Fruit fly (Drosophila melanogaster) whole organism, embryonic: ENCODE measurements around the gene CG5790.

ENCODE experiments used
- ATbp ChIP-seq: fragments of 200-800 bp; sonication (Bioruptor generic); optimal IDR thresholded peaks from 2 replicates; lab custom pipeline; 2017; ENCODE audit warnings: missing biosample characterization, mild to moderate bottlenecking, missing genetic modification characterization, missing genetic modification reagents
- Antp ChIP-seq: fragments of 200-800 bp; sonication (Bioruptor generic); optimal IDR thresholded peaks from 3 replicates; lab custom pipeline; 2016; ENCODE audit warnings: missing biosample characterization, missing genetic modification characterization
- Bgb ChIP-seq: fragments of 200-800 bp; sonication (Bioruptor generic); IDR thresholded peaks from 2 replicates; pipeline ENCODE4 v1.3.6; 2022; ENCODE audit warnings: missing biosample characterization, missing genetic modification characterization; ENCODE audit not compliant: partially characterized antibody
- CG11093 ChIP-seq: fragments of 200-800 bp; sonication (Bioruptor generic); IDR thresholded peaks from 3 replicates; pipeline ENCODE4 v1.3.6; 2022; ENCODE audit warnings: missing biosample characterization, missing genetic modification characterization
- CG11723 ChIP-seq: fragments of 200-800 bp; sonication (Bioruptor generic); optimal IDR thresholded peaks from 2 replicates; lab custom pipeline; 2017; ENCODE audit warnings: missing biosample characterization, mild to moderate bottlenecking, missing genetic modification characterization
- CG12219 ChIP-seq: fragments of 200-800 bp; sonication (Bioruptor generic); optimal IDR thresholded peaks from 3 replicates; lab custom pipeline; 2018; ENCODE audit warnings: missing biosample characterization, mild to moderate bottlenecking, missing genetic modification characterization
- CG13287 ChIP-seq: fragments of 200-800 bp; sonication (Bioruptor generic); IDR thresholded peaks from 2 replicates; pipeline ENCODE4 v1.3.6; 2022; ENCODE audit warnings: missing biosample characterization, missing genetic modification characterization; ENCODE audit not compliant: partially characterized antibody
- CG14860 ChIP-seq: fragments of 200-800 bp; sonication (Bioruptor generic); IDR thresholded peaks from 3 replicates; pipeline ENCODE4 v1.3.6; 2022; ENCODE audit warnings: missing biosample characterization, missing genetic modification characterization; ENCODE audit not compliant: partially characterized antibody
- CG15011 ChIP-seq: fragments of 200-800 bp; sonication (Bioruptor generic); optimal IDR thresholded peaks from 3 replicates; lab custom pipeline; 2018; ENCODE audit warnings: missing biosample characterization, mild to moderate bottlenecking, missing genetic modification characterization
- CG1529 ChIP-seq: fragments of 200-800 bp; sonication (Bioruptor generic); optimal IDR thresholded peaks from 3 replicates; lab custom pipeline; 2018; ENCODE audit warnings: missing biosample characterization, missing genetic modification characterization
- CG15601 ChIP-seq: fragments of 200-800 bp; sonication (Bioruptor generic); optimal IDR thresholded peaks from 3 replicates; lab custom pipeline; 2019; ENCODE audit warnings: missing biosample characterization, mild to moderate bottlenecking, missing genetic modification characterization, moderate library complexity
- CG1602 ChIP-seq: fragments of 200-800 bp; sonication (Bioruptor generic); optimal IDR thresholded peaks from 3 replicates; lab custom pipeline; 2016; ENCODE audit warnings: missing biosample characterization, missing genetic modification characterization
- CG17912 ChIP-seq: fragments of 200-800 bp; sonication (Bioruptor generic); optimal IDR thresholded peaks from 2 replicates; lab custom pipeline; 2018; ENCODE audit warnings: missing biosample characterization, mild to moderate bottlenecking, missing genetic modification characterization
- CG18011 ChIP-seq: fragments of 200-800 bp; sonication (Bioruptor generic); optimal IDR thresholded peaks from 2 replicates; lab custom pipeline; 2017; ENCODE audit warnings: missing biosample characterization, missing genetic modification characterization, mild to moderate bottlenecking, moderate library complexity, missing genotype
- CG2678 ChIP-seq: fragments of 200-800 bp; sonication (Bioruptor generic); optimal IDR thresholded peaks from 3 replicates; lab custom pipeline; 2019; ENCODE audit warnings: missing biosample characterization, mild to moderate bottlenecking, missing genetic modification characterization, moderate library complexity
- CG31224 ChIP-seq: fragments of 200-800 bp; sonication (Bioruptor generic); IDR thresholded peaks from 2 replicates; pipeline ENCODE4 v1.3.6; 2022; ENCODE audit warnings: missing biosample characterization, missing genetic modification characterization
- CG33213 ChIP-seq: fragments of 200-800 bp; sonication (Bioruptor generic); optimal IDR thresholded peaks from 3 replicates; lab custom pipeline; 2016; ENCODE audit warnings: missing biosample characterization, missing genetic modification characterization
- CG34224 ChIP-seq: fragments of 200-800 bp; sonication (Bioruptor generic); IDR thresholded peaks from 3 replicates; pipeline ENCODE4 v1.3.6; 2022; ENCODE audit warnings: missing biosample characterization, missing genetic modification characterization; ENCODE audit not compliant: partially characterized antibody
- CG3995 ChIP-seq: fragments of 200-800 bp; sonication (Bioruptor generic); optimal IDR thresholded peaks from 3 replicates; lab custom pipeline; 2016; ENCODE audit warnings: missing biosample characterization, missing genetic modification characterization
- CG4360 ChIP-seq: fragments of 200-800 bp; sonication (Bioruptor generic); IDR thresholded peaks from 2 replicates; pipeline ENCODE4 v1.3.6; 2022; ENCODE audit warnings: missing biosample characterization, missing genetic modification characterization
- CG5953 ChIP-seq: fragments of 200-800 bp; sonication (Bioruptor generic); IDR thresholded peaks from 2 replicates; pipeline ENCODE4 v1.3.6; 2022; ENCODE audit warnings: missing biosample characterization, missing genetic modification characterization
- CG9215 ChIP-seq: fragments of 200-800 bp; sonication (Bioruptor generic); IDR thresholded peaks from 2 replicates; pipeline ENCODE4 v1.3.6; 2022; ENCODE audit warnings: missing biosample characterization, missing genetic modification characterization
- CG9817 ChIP-seq: fragments of 200-800 bp; sonication (Bioruptor generic); optimal IDR thresholded peaks from 2 replicates; lab custom pipeline; 2018; ENCODE audit warnings: missing biosample characterization, mild to moderate bottlenecking, missing genetic modification characterization, moderate library complexity
- Doc3 ChIP-seq: fragments of 200-800 bp; sonication (Bioruptor generic); IDR thresholded peaks from 3 replicates; pipeline ENCODE4 v1.3.6; 2022; ENCODE audit warnings: missing biosample characterization, missing genetic modification characterization; ENCODE audit not compliant: partially characterized antibody
- HLH54F ChIP-seq: fragments of 200-800 bp; sonication (Bioruptor generic); optimal IDR thresholded peaks from 3 replicates; lab custom pipeline; 2016; ENCODE audit warnings: missing biosample characterization, missing genetic modification characterization
- Hmx ChIP-seq: fragments of 200-800 bp; sonication (Bioruptor generic); optimal IDR thresholded peaks from 2 replicates; lab custom pipeline; 2016; ENCODE audit warnings: missing biosample characterization, missing genetic modification characterization
- Hsf ChIP-seq: fragments of 200-800 bp; sonication (Bioruptor generic); optimal IDR thresholded peaks from 3 replicates; lab custom pipeline; 2016; ENCODE audit warnings: missing biosample characterization, missing genetic modification characterization
- Meics ChIP-seq: fragments of 200-800 bp; sonication (Bioruptor generic); optimal IDR thresholded peaks from 2 replicates; lab custom pipeline; 2017; ENCODE audit warnings: missing biosample characterization, mild to moderate bottlenecking, missing genetic modification characterization
- Mes4 ChIP-seq: fragments of 200-800 bp; sonication (Bioruptor generic); optimal IDR thresholded peaks from 2 replicates; lab custom pipeline; 2016; ENCODE audit warnings: missing biosample characterization, missing genetic modification characterization
- NFAT ChIP-seq: fragments of 200-800 bp; sonication (Bioruptor generic); IDR thresholded peaks from 2 replicates; pipeline ENCODE4 v1.3.6; 2022; ENCODE audit warnings: missing biosample characterization, missing genetic modification characterization
- Neu2 ChIP-seq: fragments of 200-800 bp; sonication (Bioruptor generic); optimal IDR thresholded peaks from 3 replicates; lab custom pipeline; 2016; ENCODE audit warnings: missing biosample characterization, missing genetic modification characterization, borderline replicate concordance
- Ravus ChIP-seq: fragments of 200-800 bp; sonication (Bioruptor generic); IDR thresholded peaks from 2 replicates; pipeline ENCODE4 v1.3.6; 2022; ENCODE audit warnings: missing biosample characterization, missing genetic modification characterization
- Side ChIP-seq: fragments of 200-800 bp; sonication (Bioruptor generic); optimal IDR thresholded peaks from 2 replicates; lab custom pipeline; 2016; ENCODE audit warnings: missing biosample characterization, missing genetic modification characterization
- ato ChIP-seq: fragments of 200-800 bp; sonication (Bioruptor generic); IDR thresholded peaks from 2 replicates; pipeline ENCODE4 v1.3.6; 2022; ENCODE audit warnings: missing biosample characterization, missing genetic modification characterization; ENCODE audit not compliant: partially characterized antibody
- cwo ChIP-seq: fragments of 200-800 bp; sonication (Bioruptor generic); optimal IDR thresholded peaks from 3 replicates; lab custom pipeline; 2017; ENCODE audit warnings: missing biosample characterization, missing genetic modification characterization, mild to moderate bottlenecking, moderate library complexity, missing genetic modification reagents
- dan ChIP-seq: fragments of 200-800 bp; sonication (Bioruptor generic); IDR thresholded peaks from 2 replicates; pipeline ENCODE4 v1.3.6; 2022; ENCODE audit warnings: missing biosample characterization, missing genetic modification characterization
- ems ChIP-seq: fragments of 200-800 bp; sonication (Bioruptor generic); optimal IDR thresholded peaks from 3 replicates; lab custom pipeline; 2016; ENCODE audit warnings: missing biosample characterization, missing genetic modification characterization
- esg ChIP-seq: fragments of 200-800 bp; sonication (Bioruptor generic); conservative IDR thresholded peaks from 2 replicates; pipeline ENCODE4 v1.3.6; 2022; ENCODE audit warnings: missing biosample characterization, missing genetic modification characterization
- hbn ChIP-seq: fragments of 200-800 bp; sonication (Bioruptor generic); IDR thresholded peaks from 2 replicates; pipeline ENCODE4 v1.3.6; 2022; ENCODE audit warnings: missing biosample characterization, missing genetic modification characterization; ENCODE audit not compliant: partially characterized antibody
- jumu ChIP-seq: fragments of 200-800 bp; sonication (Bioruptor generic); optimal IDR thresholded peaks from 3 replicates; lab custom pipeline; 2016; ENCODE audit warnings: missing biosample characterization, missing genetic modification characterization
- kay ChIP-seq: fragments of 200-800 bp; sonication (Bioruptor generic); optimal IDR thresholded peaks from 2 replicates; lab custom pipeline; 2016; ENCODE audit warnings: missing biosample characterization, missing genetic modification characterization
- nau ChIP-seq: fragments of 200-800 bp; sonication (Bioruptor generic); optimal IDR thresholded peaks from 3 replicates; lab custom pipeline; 2017; ENCODE audit warnings: missing biosample characterization, mild to moderate bottlenecking, missing genetic modification characterization, missing genetic modification reagents
- seq ChIP-seq: fragments of 200-800 bp; sonication (Bioruptor generic); IDR thresholded peaks from 2 replicates; pipeline ENCODE4 v1.3.6; 2022; ENCODE audit warnings: missing biosample characterization, missing genetic modification characterization
- sob ChIP-seq: fragments of 200-800 bp; sonication (Bioruptor generic); IDR thresholded peaks from 2 replicates; pipeline ENCODE4 v1.3.6; 2022; ENCODE audit warnings: missing biosample characterization, missing genetic modification characterization
- sqz ChIP-seq: fragments of 200-800 bp; sonication (Bioruptor generic); optimal IDR thresholded peaks from 3 replicates; lab custom pipeline; 2018; ENCODE audit warnings: missing biosample characterization, mild to moderate bottlenecking, missing genetic modification characterization
- sug ChIP-seq: fragments of 200-800 bp; optimal IDR thresholded peaks from 2 replicates; lab custom pipeline; 2019; ENCODE audit warnings: missing biosample characterization, mild to moderate bottlenecking, missing genetic modification characterization, moderate library complexity
- tgo ChIP-seq: fragments of 200-800 bp; sonication (Bioruptor generic); IDR thresholded peaks from 3 replicates; pipeline ENCODE4 v1.3.6; 2022; ENCODE audit warnings: missing biosample characterization, missing genetic modification characterization
- tio ChIP-seq: fragments of 200-800 bp; sonication (Bioruptor generic); optimal IDR thresholded peaks from 2 replicates; lab custom pipeline; 2017; ENCODE audit warnings: missing biosample characterization, missing genetic modification characterization, inconsistent platforms
- unpg ChIP-seq: fragments of 200-800 bp; sonication (Bioruptor generic); optimal IDR thresholded peaks from 3 replicates; lab custom pipeline; 2018; ENCODE audit warnings: missing biosample characterization, mild to moderate bottlenecking, missing genetic modification characterization, moderate library complexity
- wor ChIP-seq: fragments of 200-800 bp; sonication (Bioruptor generic); IDR thresholded peaks from 2 replicates; pipeline ENCODE4 v1.3.6; 2022; ENCODE audit warnings: missing biosample characterization, missing genetic modification characterization

Gene CG5790

DNA sequence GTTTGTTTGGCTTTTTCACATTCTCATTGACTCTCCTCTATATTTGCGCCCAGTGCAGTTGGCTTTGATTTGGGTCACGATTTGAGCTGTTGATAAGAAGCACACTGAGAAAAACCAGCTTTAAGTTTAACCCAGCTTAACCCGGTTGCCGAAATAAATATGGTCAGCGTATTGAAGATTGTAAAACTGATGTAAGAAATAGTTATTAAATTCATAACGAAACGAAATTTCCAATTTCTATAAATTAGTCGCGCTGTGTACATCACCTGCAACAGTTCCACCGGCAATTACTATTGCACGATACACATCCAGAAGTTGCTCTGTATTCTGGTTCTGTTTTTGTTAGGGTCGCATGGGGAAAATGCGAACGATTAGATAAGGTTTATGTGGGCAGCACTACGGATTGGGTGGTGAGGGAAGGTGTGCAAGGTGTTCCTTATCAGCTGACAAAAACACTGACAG lies 30.5 kb downstream of the CG5790 start (continued):
- TF ChIP-seq sob (GFP tag; lab: Robert Waterston, UW), result peak; percentile 92
- TF ChIP-seq nau (GFP tag; lab: Kevin White, UChicago), result peak; percentile 78
- peak; percentile 67 for TF ChIP-seq cwo
- TF ChIP-seq CG4360 (GFP tag; lab: Robert Waterston, UW), result peak; percentile 70
- TF ChIP-seq hbn (GFP tag; lab: Robert Waterston, UW), result no peak
- no peak; the same call in 1 of the 2 replicates for TF ChIP-seq NFAT
- TF ChIP-seq sug (tag; lab: Kevin White, UChicago), result peak; percentile 73
- TF ChIP-seq dan (GFP tag; lab: Robert Waterston, UW), result peak; percentile 49; the same call in 1 of the 2 replicates
- TF ChIP-seq jumu, result peak; percentile 82
- TF ChIP-seq CG9215 (GFP tag; lab: Robert Waterston, UW), result peak; percentile 43; the same call in 1 of the 2 replicates
- TF ChIP-seq Side (GFP tag; lab: Kevin White, UChicago), result peak; percentile 80
- TF ChIP-seq Hsf (GFP tag; lab: Kevin White, UChicago), result peak; percentile 84
- peak; percentile 76 for TF ChIP-seq Meics (GFP tag; lab: Kevin White, UChicago)
- no peak for TF ChIP-seq CG13287 (GFP tag; lab: Robert Waterston, UW)
- peak; percentile 74 for TF ChIP-seq tio (GFP tag; lab: Kevin White, UChicago)
- peak; percentile 79 for TF ChIP-seq ems
- TF ChIP-seq ato (GFP tag; lab: Robert Waterston, UW), result no peak
- peak; percentile 64 for TF ChIP-seq kay (GFP tag; lab: Kevin White, UChicago)
- TF ChIP-seq CG18011 (GFP tag; lab: Kevin White, UChicago), result peak; percentile 54
- peak; percentile 85 for TF ChIP-seq CG15601 (tag; lab: Kevin White, UChicago)
- peak; percentile 85 for TF ChIP-seq Antp (GFP tag; lab: Kevin White, UChicago)
- TF ChIP-seq CG33213 (GFP tag; lab: Kevin White, UChicago), result peak; percentile 63
- TF ChIP-seq unpg, result peak; percentile 86
- TF ChIP-seq wor, result peak; percentile 81
- peak; percentile 84 for TF ChIP-seq CG5953 (GFP tag; lab: Robert Waterston, UW)
- no peak for TF ChIP-seq CG14860 (GFP tag; lab: Robert Waterston, UW)
- TF ChIP-seq CG3995, result no peak
- peak; percentile 81 for TF ChIP-seq CG9817
- peak; percentile 22 for TF ChIP-seq Ravus (GFP tag; lab: Robert Waterston, UW)
- peak; percentile 88 for TF ChIP-seq ATbp (GFP tag; lab: Kevin White, UChicago)
- TF ChIP-seq CG15011 (GFP tag; lab: Kevin White, UChicago), result peak; percentile 38
- TF ChIP-seq Doc3 (GFP tag; lab: Robert Waterston, UW), result no peak
- TF ChIP-seq CG31224, result peak; percentile 38; the same call in 1 of the 2 replicates
- peak; percentile 89 for TF ChIP-seq CG2678 (tag; lab: Kevin White, UChicago)
- TF ChIP-seq CG34224, result no peak
- peak; percentile 72 for TF ChIP-seq CG1602 (GFP tag; lab: Kevin White, UChicago)
- no peak for TF ChIP-seq Neu2 (GFP tag; lab: Kevin White, UChicago)
- peak; percentile 30 for TF ChIP-seq Hmx
- no peak for TF ChIP-seq CG17912
- peak; percentile 85 for TF ChIP-seq CG12219 (GFP tag; lab: Kevin White, UChicago)
- no peak for TF ChIP-seq Bgb (GFP tag; lab: Robert Waterston, UW)
- TF ChIP-seq tgo (GFP tag; lab: Robert Waterston, UW), result peak; percentile 85
- TF ChIP-seq Mes4 (GFP tag; lab: Kevin White, UChicago), result peak; percentile 82
- peak; percentile 82 for TF ChIP-seq CG1529 (GFP tag; lab: Kevin White, UChicago)
- peak; percentile 70 for TF ChIP-seq sqz
- peak; percentile 82 for TF ChIP-seq esg
- peak; percentile 81; the same call in 2 of the 3 replicates for TF ChIP-seq CG11093 (GFP tag; lab: Robert Waterston, UW)
- peak; percentile 71 for TF ChIP-seq CG11723 (GFP tag; lab: Kevin White, UChicago)
- TF ChIP-seq HLH54F (GFP tag; lab: Kevin White, UChicago), result peak; percentile 65
- TF ChIP-seq seq (GFP tag; lab: Robert Waterston, UW), result peak; percentile 76
